Worm (Caenorhabditis elegans) whole organism, L2 larva: ENCODE results near the gene C18G1.1.

ENCODE experiments used
- Y55F3AM.14 ChIP-seq: fragments of 200-800 bp; sonication (Bioruptor generic); optimal IDR thresholded peaks from 2 replicates; lab custom pipeline; 2018; ENCODE audit warnings: mild to moderate bottlenecking, missing genetic modification characterization, missing compliant biosample characterization
- alr-1 ChIP-seq: fragments of 150-350 bp; optimal IDR thresholded peaks from 2 replicates; lab custom pipeline; 2014; ENCODE audit warnings: missing biosample characterization, missing genetic modification characterization
- dmd-4 ChIP-seq: sonication (generic microtip); optimal IDR thresholded peaks from 2 replicates; lab custom pipeline; 2017; ENCODE audit warnings: missing biosample characterization, missing genetic modification characterization
- nhr-10 ChIP-seq: sonication (generic microtip); optimal IDR thresholded peaks from 2 replicates; lab custom pipeline; 2017; ENCODE audit warnings: missing biosample characterization, missing genetic modification characterization
- nhr-25 ChIP-seq: fragments of 150-350 bp; sonication (generic microtip); optimal IDR thresholded peaks from 3 replicates; lab custom pipeline; 2014; ENCODE audit warnings: missing biosample characterization, missing genetic modification characterization
- skn-1 ChIP-seq: sonication (generic microtip); optimal IDR thresholded peaks from 2 replicates; lab custom pipeline; 2017; ENCODE audit warnings: missing biosample characterization, missing genetic modification characterization
- sma-3 ChIP-seq: sonication (generic microtip); optimal IDR thresholded peaks from 2 replicates; lab custom pipeline; 2016; ENCODE audit warnings: missing genetic modification reagents, missing genetic modification characterization, missing compliant biosample characterization

- TF ChIP-seq sma-3 (GFP tag; lab: Kevin White, UChicago) (no peak), skn-1 (tag; lab: Kevin White, UChicago) (no peak), nhr-10 (no peak), alr-1 (tag; lab: Kevin White, UChicago) (no peak), dmd-4 (tag; lab: Kevin White, UChicago) (no peak), Y55F3AM.14 (no peak), nhr-25 (tag; lab: Kevin White, UChicago) (no peak)
These were observed 43.8 kb upstream of the C18G1.1 start for ce11 chrV:4733952-4734351.
